Worm (Caenorhabditis elegans) whole organism, L3 larva: ENCODE measurements around the gene F27C8.2.

Experiments
- ama-1 ChIP-seq: fragments of 150-350 bp; optimal IDR thresholded peaks from 2 replicates; lab custom pipeline; 2018
- ceh-28 ChIP-seq: fragments of 150-350 bp; optimal IDR thresholded peaks from 2 replicates; lab custom pipeline; 2014; ENCODE audit warnings: missing biosample characterization, missing genetic modification reagents, missing genetic modification characterization
- fos-1 ChIP-seq: fragments of 150-350 bp; optimal IDR thresholded peaks from 2 replicates; lab custom pipeline; 2014; ENCODE audit warnings: missing biosample characterization, missing genetic modification characterization
- nhr-12 ChIP-seq: fragments of 150-350 bp; optimal IDR thresholded peaks from 2 replicates; lab custom pipeline; 2014; ENCODE audit warnings: missing biosample characterization, missing genetic modification characterization
- unc-39 ChIP-seq: sonication (generic microtip); optimal IDR thresholded peaks from 4 replicates; lab custom pipeline; 2017; ENCODE audit warnings: missing biosample characterization, missing genetic modification characterization

ce11 chrIV:9624977-9625376 is 28.8 kb downstream of the F27C8.2 start, which contains the start of gene W09C2.10:
- no peak for TF ChIP-seq ama-1 (lab: Kevin White, UChicago)
- no peak for TF ChIP-seq ceh-28 (tag; lab: Kevin White, UChicago)
- no peak for TF ChIP-seq nhr-12
- TF ChIP-seq unc-39: no peak
- no peak for TF ChIP-seq fos-1 (tag; lab: Kevin White, UChicago)
